Fruit fly (Drosophila melanogaster): Measurements from ENCODE around the gene Or85e.

The Or85e gene

DNA sequence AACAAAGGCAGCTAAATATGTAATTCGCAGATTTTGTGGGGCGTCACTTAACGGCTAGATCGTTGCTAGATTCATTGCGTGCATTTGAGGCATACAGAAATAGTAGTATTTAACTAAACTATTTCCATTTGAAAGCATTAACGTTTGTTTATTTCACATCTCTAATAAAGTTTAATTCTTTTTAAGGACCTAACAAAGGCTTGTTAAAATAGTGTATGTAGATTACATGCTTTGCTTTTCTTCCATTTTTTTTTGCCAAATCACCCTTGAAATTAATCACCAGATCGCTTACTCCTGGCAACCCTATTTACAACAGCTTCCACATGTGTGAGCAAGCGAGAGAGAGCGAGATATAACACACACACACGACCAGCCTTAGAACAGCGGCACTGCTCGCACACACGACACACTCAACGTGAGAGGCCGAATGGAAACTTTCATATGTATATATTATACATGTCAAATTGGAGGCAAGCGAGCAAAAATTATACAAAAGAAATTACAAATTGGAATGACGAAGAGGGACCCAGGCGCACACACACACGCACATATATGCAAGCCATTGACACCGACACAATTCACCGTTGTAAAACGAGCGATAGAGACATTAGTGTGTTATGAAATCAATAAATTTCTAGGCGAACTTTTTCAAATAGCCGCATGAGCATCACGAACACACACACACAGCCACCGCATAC, 23.7 kb upstream of the Or85e start (continued):
- TF ChIP-seq CG12659 (GFP tag; optimal IDR thresholded peaks at IDR 0.05) (peak; percentile 78), tio (GFP tag; optimal IDR thresholded peaks at IDR 0.05) (no peak), ato (GFP tag; IDR thresholded peaks at IDR 0.05; ENCODE audit: partially characterized antibody) (0 out of 2 replicates have a peak, but pooled peaks have one; percentile 23), abd-A (tag; optimal IDR thresholded peaks at IDR 0.05) (peak; percentile 88), Hsf (GFP tag; optimal IDR thresholded peaks at IDR 0.05) (peak; percentile 61), CG10274 (GFP tag; optimal IDR thresholded peaks at IDR 0.05) (peak; percentile 17), Usf (GFP tag; optimal IDR thresholded peaks at IDR 0.05) (peak; percentile 19), nom (GFP tag; optimal IDR thresholded peaks at IDR 0.05) (peak; percentile 40), D19A (tag; optimal IDR thresholded peaks at IDR 0.05) (peak; percentile 66), stc (GFP tag; IDR thresholded peaks at IDR 0.05) (peak; percentile 66), CG10565 (GFP tag; optimal IDR thresholded peaks at IDR 0.05) (no peak), gem (tag; optimal IDR thresholded peaks at IDR 0.05) (peak; percentile 71), Lim3 (GFP tag; IDR thresholded peaks at IDR 0.05) (no peak), BtbVII (GFP tag; optimal IDR thresholded peaks at IDR 0.05) (no peak), Elba2 (GFP tag; optimal IDR thresholded peaks at IDR 0.05) (peak; percentile 78), gce (GFP tag; IDR thresholded peaks at IDR 0.05) (peak; percentile 55; the same call in 1 of the 3 replicates), pfk (GFP tag; optimal IDR thresholded peaks at IDR 0.05) (peak; percentile 43), inv (GFP tag; IDR thresholded peaks at IDR 0.05; ENCODE audit: partially characterized antibody) (peak; percentile 10; the same call in 1 of the 2 replicates), yki (optimal IDR thresholded peaks at IDR 0.05) (no peak), E2f1 (GFP tag; IDR thresholded peaks at IDR 0.05) (no peak), CG34224 (GFP tag; IDR thresholded peaks at IDR 0.05; ENCODE audit: partially characterized antibody) (no peak), disco-r (GFP tag; optimal IDR thresholded peaks at IDR 0.05) (peak; percentile 31), otp (GFP tag; IDR thresholded peaks at IDR 0.05) (peak; percentile 37; the same call in 1 of the 3 replicates), CG4617 (GFP tag; optimal IDR thresholded peaks at IDR 0.05; ENCODE audit: borderline replicate concordance) (peak; percentile 9), maf-S (GFP tag; optimal IDR thresholded peaks at IDR 0.05) (peak; percentile 32), sens (GFP tag) (peak; percentile 92), CG1792 (GFP tag; optimal IDR thresholded peaks at IDR 0.05) (no peak), CG15269 (tag; optimal IDR thresholded peaks at IDR 0.05) (peak; percentile 72), YL-1 (GFP tag; optimal IDR thresholded peaks at IDR 0.05) (peak; percentile 70), emc (GFP tag; optimal IDR thresholded peaks at IDR 0.05) (peak; percentile 10), CrebB (tag; optimal IDR thresholded peaks at IDR 0.05) (no peak), CG30431 (GFP tag; optimal IDR thresholded peaks at IDR 0.05) (no peak), Hr78 (GFP tag; optimal IDR thresholded peaks at IDR 0.05) (peak in 1 of 2 experiments; percentile 4), PHDP (tag; optimal IDR thresholded peaks at IDR 0.05) (peak; percentile 62), CG7271 (tag; optimal IDR thresholded peaks at IDR 0.05) (no peak), Six4 (GFP tag; optimal IDR thresholded peaks at IDR 0.05) (peak; percentile 32), Hmx (GFP tag; optimal IDR thresholded peaks at IDR 0.05) (no peak), CG10959 (GFP tag; IDR thresholded peaks at IDR 0.05) (no peak), sc (optimal IDR thresholded peaks at IDR 0.05) (no peak), sc (GFP tag; optimal IDR thresholded peaks at IDR 0.05) (no peak), Xrp1 (GFP tag; IDR thresholded peaks at IDR 0.05) (peak; percentile 42), HLH3B (GFP tag; IDR thresholded peaks at IDR 0.05) (peak; percentile 61; the same call in 1 of the 2 replicates), CG4424 (GFP tag; optimal IDR thresholded peaks at IDR 0.05) (peak; percentile 35), CG7745 (tag; optimal IDR thresholded peaks at IDR 0.05) (no peak), CG8478 (optimal IDR thresholded peaks at IDR 0.05) (peak; percentile 81), CG15696 (tag; optimal IDR thresholded peaks at IDR 0.05) (peak; percentile 33), CG6272 (GFP tag; IDR thresholded peaks at IDR 0.05) (no peak), CG3726 (GFP tag; IDR thresholded peaks at IDR 0.05) (no peak), pzg (GFP tag; optimal IDR thresholded peaks at IDR 0.05) (peak; percentile 21), CG6654 (GFP tag; optimal IDR thresholded peaks at IDR 0.05) (no peak)

Data from whole organism, embryonic.